Worm (Caenorhabditis elegans): ENCODE results near the gene K11H12.8.

Gene K11H12.8

ce11 chrIV:627237-627636 is 28.0 kb upstream of the K11H12.8 start, which contains the start of gene nhr-76:
Gene nhr-76, plus strand, starts transcription at chrIV:627537.
- no peak for TF ChIP-seq mab-5 (tag; optimal IDR thresholded peaks at IDR 0.05)
- no peak for TF ChIP-seq snpc-4 (tag; optimal IDR thresholded peaks at IDR 0.05)

DNA sequence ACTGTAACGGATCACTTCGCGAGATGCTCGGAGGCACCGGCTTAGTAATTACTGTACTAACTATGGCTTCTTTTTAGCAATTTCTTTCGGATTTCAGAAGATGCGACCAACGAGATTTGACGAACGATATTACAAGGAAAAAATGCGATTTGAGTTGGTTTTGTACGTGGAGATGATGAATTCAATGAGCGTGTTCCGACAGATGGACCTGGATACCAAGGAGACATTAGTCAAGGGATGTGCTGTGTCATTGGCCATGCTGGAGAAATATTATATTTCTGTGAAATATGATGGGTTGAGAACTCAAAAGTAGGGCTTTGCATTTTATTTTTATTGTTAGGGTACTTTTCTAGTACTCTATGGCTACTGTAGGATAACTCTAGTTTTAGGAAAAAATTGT is 24.6 kb upstream of the K11H12.8 start:
- no peak for TF ChIP-seq sma-3 (GFP tag; optimal IDR thresholded peaks at IDR 0.05)
- no peak for TF ChIP-seq unc-39 (tag; optimal IDR thresholded peaks at IDR 0.05)
- no peak for TF ChIP-seq mbf-1 (tag; optimal IDR thresholded peaks at IDR 0.05)
- TF ChIP-seq mab-5 (tag; optimal IDR thresholded peaks at IDR 0.05) = no peak
- TF ChIP-seq skn-1 (tag; optimal IDR thresholded peaks at IDR 0.05) = no peak
- no peak for TF ChIP-seq aly-2 (tag; optimal IDR thresholded peaks at IDR 0.05)
- no peak for TF ChIP-seq nhr-77 (tag; optimal IDR thresholded peaks at IDR 0.05)
- no peak for TF ChIP-seq alr-1 (tag; optimal IDR thresholded peaks at IDR 0.05)
- TF ChIP-seq lin-11 (tag; optimal IDR thresholded peaks at IDR 0.05) = no peak
- TF ChIP-seq nhr-21 (tag; optimal IDR thresholded peaks at IDR 0.05) = no peak

DNA sequence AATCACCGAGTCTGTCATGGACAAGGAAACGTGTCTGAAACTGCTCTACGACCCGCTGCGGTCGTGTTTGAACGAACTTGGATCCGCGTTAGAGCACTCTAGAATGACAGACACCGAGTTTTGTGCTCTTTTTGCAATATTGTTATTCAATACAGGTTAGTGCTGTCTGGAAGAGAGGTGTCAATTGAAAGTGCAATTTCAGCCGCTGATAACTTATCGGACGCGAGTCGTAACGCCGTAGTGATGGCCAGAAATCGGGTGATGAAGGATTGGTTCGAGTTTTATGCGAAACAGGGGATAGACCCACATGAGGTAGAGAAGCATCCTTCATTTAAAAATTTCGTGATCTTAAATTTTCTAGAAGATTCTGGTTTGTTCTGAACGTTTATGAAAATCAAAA is 23.3 kb upstream of the K11H12.8 start:
- TF ChIP-seq lsy-2 (tag; optimal IDR thresholded peaks at IDR 0.05) (no peak), ztf-11 (tag; optimal IDR thresholded peaks at IDR 0.05) (no peak), lin-13 (GFP tag; optimal IDR thresholded peaks at IDR 0.05) (no peak), ceh-16 (tag; optimal IDR thresholded peaks at IDR 0.05) (no peak), ztf-1 (GFP tag; conservative IDR thresholded peaks at IDR 0.05) (no peak), egl-27 (tag; optimal IDR thresholded peaks at IDR 0.05) (no peak), nhr-129 (tag; optimal IDR thresholded peaks at IDR 0.05) (no peak)

ce11 chrIV:633565-633964 is 21.6 kb upstream of the K11H12.8 start:
- no peak for TF ChIP-seq nhr-23 (tag; optimal IDR thresholded peaks at IDR 0.05)
- no peak for TF ChIP-seq nhr-12 (tag; optimal IDR thresholded peaks at IDR 0.05)
- no peak for TF ChIP-seq fos-1 (tag; optimal IDR thresholded peaks at IDR 0.05)
- TF ChIP-seq zag-1 (tag; optimal IDR thresholded peaks at IDR 0.05) = no peak
- TF ChIP-seq skn-1 (tag; optimal IDR thresholded peaks at IDR 0.05) = no peak
- no peak for TF ChIP-seq snpc-4 (tag; optimal IDR thresholded peaks at IDR 0.05)
- TF ChIP-seq elt-1 (tag; optimal IDR thresholded peaks at IDR 0.05) = no peak
- TF ChIP-seq sma-3 (GFP tag; optimal IDR thresholded peaks at IDR 0.05) = no peak
- TF ChIP-seq nhr-237 (tag; optimal IDR thresholded peaks at IDR 0.05) = no peak
- no peak for TF ChIP-seq Y55F3AM.14 (GFP tag; optimal IDR thresholded peaks at IDR 0.05)
- TF ChIP-seq C34F6.9 (tag; optimal IDR thresholded peaks at IDR 0.05) = no peak
- TF ChIP-seq nhr-77 (tag; optimal IDR thresholded peaks at IDR 0.05) = no peak
- TF ChIP-seq mdl-1 (tag; optimal IDR thresholded peaks at IDR 0.05) = no peak

ce11 chrIV:639167-639566 is 16.0 kb upstream of the K11H12.8 start:
- TF ChIP-seq sma-9 (GFP tag; optimal IDR thresholded peaks at IDR 0.05) = no peak
- no peak for TF ChIP-seq sma-9 (tag; optimal IDR thresholded peaks at IDR 0.05)
- no peak for TF ChIP-seq snpc-4 (tag; optimal IDR thresholded peaks at IDR 0.05)
- TF ChIP-seq unc-39 (tag; optimal IDR thresholded peaks at IDR 0.05) = no peak
- TF ChIP-seq ztf-1 (GFP tag; conservative IDR thresholded peaks at IDR 0.05) = no peak
- TF ChIP-seq ceh-16 (tag; optimal IDR thresholded peaks at IDR 0.05) = no peak
- TF ChIP-seq peb-1 (tag; optimal IDR thresholded peaks at IDR 0.05) = no peak
- no peak for TF ChIP-seq skn-1 (tag; optimal IDR thresholded peaks at IDR 0.05)
- no peak for TF ChIP-seq ztf-4 (tag; optimal IDR thresholded peaks at IDR 0.05)

DNA sequence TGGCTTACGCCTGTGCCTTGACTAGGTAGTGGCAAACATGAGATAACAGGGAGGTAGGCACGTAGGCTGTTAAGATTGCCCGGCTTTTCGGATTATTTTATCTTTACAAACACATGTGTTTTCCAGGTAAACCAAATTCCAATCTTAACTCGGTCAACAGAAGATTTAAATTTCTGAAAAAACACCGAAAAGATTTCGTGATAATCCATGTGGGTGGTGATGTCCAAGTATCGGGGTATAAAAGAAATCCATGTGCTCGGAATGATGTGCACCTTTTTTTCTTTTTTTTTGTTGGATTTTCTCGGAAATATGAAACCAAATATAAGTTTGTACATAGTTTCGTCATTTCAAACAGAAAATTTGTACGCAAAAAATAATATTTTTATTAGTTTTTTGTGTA is 11.7 kb upstream of the K11H12.8 start:
- TF ChIP-seq nhr-25 (tag; optimal IDR thresholded peaks at IDR 0.05) = no peak
- no peak for TF ChIP-seq blmp-1 (tag; optimal IDR thresholded peaks at IDR 0.05; ENCODE audit: insufficient read depth)
- no peak for TF ChIP-seq mbf-1 (tag; optimal IDR thresholded peaks at IDR 0.05)
- no peak for TF ChIP-seq lin-13 (GFP tag; optimal IDR thresholded peaks at IDR 0.05)
- no peak for TF ChIP-seq lsy-2 (tag; optimal IDR thresholded peaks at IDR 0.05)
- TF ChIP-seq ceh-16 (tag; optimal IDR thresholded peaks at IDR 0.05) = no peak
- TF ChIP-seq dmd-4 (tag; optimal IDR thresholded peaks at IDR 0.05) = no peak
- TF ChIP-seq gmeb-1 (tag; optimal IDR thresholded peaks at IDR 0.05) = no peak
- TF ChIP-seq unc-39 (tag; optimal IDR thresholded peaks at IDR 0.05) = no peak
- no peak for TF ChIP-seq crh-2 (tag; optimal IDR thresholded peaks at IDR 0.05)
- TF ChIP-seq nhr-77 (tag; optimal IDR thresholded peaks at IDR 0.05) = no peak
- no peak for TF ChIP-seq ceh-82 (tag; optimal IDR thresholded peaks at IDR 0.05)
- no peak for TF ChIP-seq snpc-4 (tag; optimal IDR thresholded peaks at IDR 0.05)
- TF ChIP-seq sma-3 (GFP tag; optimal IDR thresholded peaks at IDR 0.05) = no peak
- TF ChIP-seq nhr-21 (tag; optimal IDR thresholded peaks at IDR 0.05) = no peak
- no peak for TF ChIP-seq peb-1 (tag; optimal IDR thresholded peaks at IDR 0.05)
- TF ChIP-seq R02D3.7 (tag; optimal IDR thresholded peaks at IDR 0.05) = no peak
- TF ChIP-seq mab-5 (tag; optimal IDR thresholded peaks at IDR 0.05) = no peak
